Fruit fly (Drosophila melanogaster) whole organism, embryonic: ENCODE results near the gene Mgat4a.

ENCODE experiments used
- BEAF-32 ChIP-seq: fragments of 200-800 bp; sonication (Bioruptor generic); optimal IDR thresholded peaks from 3 replicates; lab custom pipeline; 2017; ENCODE audit warnings: missing biosample characterization, missing genetic modification characterization, mild to moderate bottlenecking, moderate library complexity, missing genetic modification reagents
- BtbVII ChIP-seq: fragments of 200-800 bp; sonication (Bioruptor generic); optimal IDR thresholded peaks from 3 replicates; lab custom pipeline; 2017; ENCODE audit warnings: missing biosample characterization, mild to moderate bottlenecking, missing genetic modification characterization
- CG10209 ChIP-seq: fragments of 200-800 bp; sonication (Bioruptor generic); optimal IDR thresholded peaks from 3 replicates; lab custom pipeline; 2017; ENCODE audit warnings: missing biosample characterization, mild to moderate bottlenecking, missing genetic modification characterization, missing genetic modification reagents
- CG10267 ChIP-seq: fragments of 200-800 bp; sonication (Bioruptor generic); optimal IDR thresholded peaks from 2 replicates; lab custom pipeline; 2018; ENCODE audit warnings: missing biosample characterization, mild to moderate bottlenecking, missing genetic modification characterization, moderate library complexity
- CG12104 ChIP-seq: fragments of 200-800 bp; sonication (Bioruptor generic); optimal IDR thresholded peaks from 3 replicates; lab custom pipeline; 2016; ENCODE audit warnings: missing biosample characterization, missing genetic modification characterization
- CG13624 ChIP-seq: fragments of 200-800 bp; sonication (Bioruptor generic); optimal IDR thresholded peaks from 2 replicates; lab custom pipeline; 2016; ENCODE audit warnings: missing biosample characterization, missing genetic modification characterization
- CG13775 ChIP-seq: fragments of 200-800 bp; sonication (Bioruptor generic); optimal IDR thresholded peaks from 3 replicates; lab custom pipeline; 2017; ENCODE audit warnings: missing biosample characterization, mild to moderate bottlenecking, missing genetic modification characterization
- CG2202 ChIP-seq: fragments of 200-800 bp; sonication (Bioruptor generic); optimal IDR thresholded peaks from 2 replicates; lab custom pipeline; 2018; ENCODE audit warnings: missing biosample characterization, mild to moderate bottlenecking, missing genetic modification characterization
- CG3281 ChIP-seq: fragments of 200-800 bp; sonication (Bioruptor generic); optimal IDR thresholded peaks from 3 replicates; lab custom pipeline; 2017; ENCODE audit warnings: missing biosample characterization, mild to moderate bottlenecking, missing genetic modification characterization
- CG33213 ChIP-seq: fragments of 200-800 bp; sonication (Bioruptor generic); optimal IDR thresholded peaks from 3 replicates; lab custom pipeline; 2016; ENCODE audit warnings: missing biosample characterization, missing genetic modification characterization
- CG33557 ChIP-seq: fragments of 200-800 bp; sonication (Bioruptor generic); optimal IDR thresholded peaks from 2 replicates; lab custom pipeline; 2019; ENCODE audit warnings: missing biosample characterization, mild to moderate bottlenecking, missing genetic modification characterization, moderate library complexity
- CG34224 ChIP-seq: fragments of 200-800 bp; sonication (Bioruptor generic); IDR thresholded peaks from 3 replicates; pipeline ENCODE4 v1.3.6; 2022; ENCODE audit warnings: missing biosample characterization, missing genetic modification characterization; ENCODE audit not compliant: partially characterized antibody
- CG4707 ChIP-seq: fragments of 200-800 bp; sonication (Bioruptor generic); optimal IDR thresholded peaks from 2 replicates; lab custom pipeline; 2018; ENCODE audit warnings: missing biosample characterization, mild to moderate bottlenecking, missing genetic modification characterization, moderate library complexity
- CG5180 ChIP-seq: fragments of 200-800 bp; sonication (Bioruptor generic); optimal IDR thresholded peaks from 3 replicates; lab custom pipeline; 2017; ENCODE audit warnings: missing biosample characterization, missing genetic modification characterization, mild to moderate bottlenecking, moderate library complexity, missing genetic modification reagents
- CG6654 ChIP-seq: fragments of 200-800 bp; sonication (Bioruptor generic); optimal IDR thresholded peaks from 2 replicates; lab custom pipeline; 2017; ENCODE audit warnings: missing biosample characterization, mild to moderate bottlenecking, missing genetic modification characterization
- CG7556 ChIP-seq: fragments of 200-800 bp; sonication (Bioruptor generic); optimal IDR thresholded peaks from 2 replicates; lab custom pipeline; 2017; ENCODE audit warnings: missing biosample characterization, mild to moderate bottlenecking, missing genetic modification characterization
- CG7745 ChIP-seq: fragments of 200-800 bp; sonication (Bioruptor generic); optimal IDR thresholded peaks from 2 replicates; lab custom pipeline; 2018; ENCODE audit warnings: missing biosample characterization, mild to moderate bottlenecking, missing genetic modification characterization, moderate library complexity
- CG8388 ChIP-seq: fragments of 200-800 bp; sonication (Bioruptor generic); optimal IDR thresholded peaks from 2 replicates; lab custom pipeline; 2019; ENCODE audit warnings: missing biosample characterization, mild to moderate bottlenecking, missing genetic modification characterization, moderate library complexity
- Doc3 ChIP-seq: fragments of 200-800 bp; sonication (Bioruptor generic); IDR thresholded peaks from 3 replicates; pipeline ENCODE4 v1.3.6; 2022; ENCODE audit warnings: missing biosample characterization, missing genetic modification characterization; ENCODE audit not compliant: partially characterized antibody
- Drgx ChIP-seq: fragments of 200-800 bp; sonication (Bioruptor generic); IDR thresholded peaks from 2 replicates; pipeline ENCODE4 v1.3.6; 2022; ENCODE audit warnings: missing biosample characterization, missing genetic modification characterization
- HLHmδ ChIP-seq: fragments of 200-800 bp; sonication (Bioruptor generic); optimal IDR thresholded peaks from 2 replicates; lab custom pipeline; 2018; ENCODE audit warnings: missing biosample characterization, mild to moderate bottlenecking, missing genetic modification characterization, moderate library complexity
- Hand ChIP-seq: fragments of 200-800 bp; sonication (Bioruptor generic); optimal IDR thresholded peaks from 2 replicates; lab custom pipeline; 2017; ENCODE audit warnings: mild to moderate bottlenecking, missing biosample characterization, missing genetic modification reagents, missing genetic modification characterization
- Hr51 ChIP-seq, 2 experiments: fragments of 200-800 bp; sonication (Bioruptor generic); optimal IDR thresholded peaks; 2 replicates in 1 of 2; 3 replicates in 1 of 2; lab custom pipeline; 2016 to 2018; ENCODE audit warnings: missing biosample characterization in 2 of 2, missing genetic modification characterization in 2 of 2, mild to moderate bottlenecking in 1 of 2, moderate library complexity in 1 of 2
- Meics ChIP-seq: fragments of 200-800 bp; sonication (Bioruptor generic); optimal IDR thresholded peaks from 2 replicates; lab custom pipeline; 2017; ENCODE audit warnings: missing biosample characterization, mild to moderate bottlenecking, missing genetic modification characterization
- Oli ChIP-seq: fragments of 200-800 bp; sonication (Bioruptor generic); optimal IDR thresholded peaks from 2 replicates; lab custom pipeline; 2018; ENCODE audit warnings: missing biosample characterization, mild to moderate bottlenecking, missing genetic modification characterization, moderate library complexity
- Sry-δ ChIP-seq: fragments of 200-800 bp; sonication (Bioruptor generic); optimal IDR thresholded peaks from 2 replicates; lab custom pipeline; 2016; ENCODE audit warnings: missing biosample characterization, missing genetic modification characterization
- Taf1 ChIP-seq: fragments of 200-800 bp; sonication (Bioruptor generic); IDR thresholded peaks from 2 replicates; pipeline ENCODE4 v1.3.6; 2022; ENCODE audit warnings: missing biosample characterization, missing genetic modification characterization
- ato ChIP-seq: fragments of 200-800 bp; sonication (Bioruptor generic); IDR thresholded peaks from 2 replicates; pipeline ENCODE4 v1.3.6; 2022; ENCODE audit warnings: missing biosample characterization, missing genetic modification characterization; ENCODE audit not compliant: partially characterized antibody
- cas ChIP-seq: fragments of 200-800 bp; sonication (Bioruptor generic); IDR thresholded peaks from 2 replicates; pipeline ENCODE4 v1.3.6; 2022; ENCODE audit warnings: missing biosample characterization, missing genetic modification characterization
- cato ChIP-seq: fragments of 200-800 bp; sonication (Bioruptor generic); optimal IDR thresholded peaks from 2 replicates; lab custom pipeline; 2016; ENCODE audit warnings: missing biosample characterization, missing genetic modification characterization, borderline replicate concordance
- cg ChIP-seq: fragments of 200-800 bp; sonication (Bioruptor generic); optimal IDR thresholded peaks from 3 replicates; lab custom pipeline; 2019; ENCODE audit warnings: missing biosample characterization, mild to moderate bottlenecking, missing genetic modification characterization, moderate library complexity
- chinmo ChIP-seq: fragments of 200-800 bp; sonication (Bioruptor generic); IDR thresholded peaks from 4 replicates; pipeline ENCODE4 v1.3.6; 2022; ENCODE audit warnings: missing biosample characterization, missing genetic modification characterization; ENCODE audit not compliant: partially characterized antibody
- dm ChIP-seq: fragments of 200-800 bp; sonication (Bioruptor generic); optimal IDR thresholded peaks from 3 replicates; lab custom pipeline; 2016; ENCODE audit warnings: missing biosample characterization, missing genetic modification characterization
- dmrt11E ChIP-seq: fragments of 200-800 bp; sonication (Bioruptor generic); optimal IDR thresholded peaks from 3 replicates; lab custom pipeline; 2018; ENCODE audit warnings: missing biosample characterization, mild to moderate bottlenecking, missing genetic modification characterization, moderate library complexity
- dpn ChIP-seq, 2 experiments: fragments of 200-800 bp; sonication (Bioruptor generic); optimal IDR thresholded peaks; 3 replicates each; lab custom pipeline; 2016; ENCODE audit warnings: missing biosample characterization in 2 of 2, missing genetic modification characterization in 2 of 2
- fd96Cb ChIP-seq: fragments of 200-800 bp; sonication (Bioruptor generic); optimal IDR thresholded peaks from 2 replicates; lab custom pipeline; 2018; ENCODE audit warnings: missing biosample characterization, mild to moderate bottlenecking, missing genetic modification characterization, moderate library complexity
- grn ChIP-seq: fragments of 200-800 bp; sonication (Bioruptor generic); optimal IDR thresholded peaks from 3 replicates; lab custom pipeline; 2017; ENCODE audit warnings: missing biosample characterization, missing genetic modification characterization
- kni ChIP-seq: fragments of 200-800 bp; sonication (Bioruptor generic); optimal IDR thresholded peaks from 3 replicates; lab custom pipeline; 2017; ENCODE audit warnings: mild to moderate bottlenecking, missing biosample characterization, missing genetic modification reagents, missing genetic modification characterization
- luna ChIP-seq: fragments of 200-800 bp; sonication (Bioruptor generic); optimal IDR thresholded peaks from 2 replicates; lab custom pipeline; 2016; ENCODE audit warnings: missing biosample characterization, missing genetic modification characterization
- pho ChIP-seq: fragments of 200-800 bp; sonication (Bioruptor generic); optimal IDR thresholded peaks from 2 replicates; lab custom pipeline; 2016; ENCODE audit warnings: missing biosample characterization, missing genetic modification characterization
- ro ChIP-seq: fragments of 200-800 bp; sonication (Bioruptor generic); IDR thresholded peaks from 2 replicates; pipeline ENCODE4 v1.3.6; 2022; ENCODE audit warnings: missing biosample characterization, missing genetic modification characterization
- sim ChIP-seq: fragments of 200-800 bp; sonication (Bioruptor generic); IDR thresholded peaks from 2 replicates; pipeline ENCODE4 v1.3.6; 2022; ENCODE audit warnings: missing biosample characterization, missing genetic modification characterization
- sr ChIP-seq: fragments of 200-800 bp; sonication (Bioruptor generic); IDR thresholded peaks from 3 replicates; pipeline ENCODE4 v1.3.6; 2022; ENCODE audit warnings: missing biosample characterization, missing genetic modification characterization
- tll ChIP-seq, 2 experiments: fragments of 200-800 bp in 1 of 2; fragments of >200 bp in 1 of 2; sonication (Bioruptor generic) in 1 of 2; optimal IDR thresholded peaks; 2 replicates each; lab custom pipeline; 2017 to 2019; ENCODE audit warnings: missing biosample characterization in 2 of 2, missing genetic modification characterization in 2 of 2, mild to moderate bottlenecking in 1 of 2, moderate library complexity in 1 of 2
- ttk ChIP-seq: fragments of 200-800 bp; sonication (Bioruptor generic); IDR thresholded peaks from 2 replicates; pipeline ENCODE4 v2.1.2; 2022; ENCODE audit warnings: missing biosample characterization, missing genetic modification characterization
- unpg ChIP-seq: fragments of 200-800 bp; sonication (Bioruptor generic); optimal IDR thresholded peaks from 3 replicates; lab custom pipeline; 2018; ENCODE audit warnings: missing biosample characterization, mild to moderate bottlenecking, missing genetic modification characterization, moderate library complexity
- vvl ChIP-seq: fragments of 200-800 bp; sonication (Bioruptor generic); IDR thresholded peaks from 2 replicates; pipeline ENCODE4 v1.3.6; 2022; ENCODE audit warnings: missing biosample characterization, missing genetic modification characterization
- yki ChIP-seq: fragments of >200 bp; optimal IDR thresholded peaks from 3 replicates; lab custom pipeline; 2018

The Mgat4a gene

dm6 chr3L:14790127-14790589 is 28.3 kb downstream of the Mgat4a start (continued):
- TF ChIP-seq HLHmδ (GFP tag; lab: Kevin White, UChicago) (no peak), luna (GFP tag; lab: Kevin White, UChicago) (peak; percentile 56), CG13624 (peak; percentile 88), vvl (GFP tag; lab: Robert Waterston, UW) (peak; percentile 80), CG3281 (GFP tag; lab: Kevin White, UChicago) (peak; percentile 74), dmrt11E (tag; lab: Kevin White, UChicago) (peak; percentile 45), CG34224 (GFP tag; lab: Robert Waterston, UW) (peak; percentile 86), CG8388 (peak; percentile 56), Meics (no peak), CG12104 (GFP tag; lab: Kevin White, UChicago) (peak; percentile 68), CG33557 (GFP tag; lab: Kevin White, UChicago) (peak; percentile 4), pho (peak; percentile 88), sim (GFP tag; lab: Robert Waterston, UW) (no peak), dpn (GFP tag; optimal IDR thresholded peaks at IDR 0.05; lab: Kevin White, UChicago) (peak; percentile 89), Drgx (GFP tag; lab: Robert Waterston, UW) (peak; percentile 70; the same call in 1 of the 2 replicates), CG10209 (peak; percentile 69), CG6654 (GFP tag; lab: Kevin White, UChicago) (peak; percentile 22), Hand (GFP tag; lab: Kevin White, UChicago) (no peak), ttk (GFP tag; lab: Robert Waterston, UW) (peak; percentile 69), cas (GFP tag; lab: Robert Waterston, UW) (peak; percentile 59; the same call in 1 of the 2 replicates), kni (GFP tag; lab: Kevin White, UChicago) (no peak), Taf1 (peak; percentile 69), CG33213 (GFP tag; lab: Kevin White, UChicago) (peak; percentile 70), cg (GFP tag; lab: Kevin White, UChicago) (peak; percentile 46), CG7745 (tag; lab: Kevin White, UChicago) (no peak), BEAF-32 (GFP tag; lab: Kevin White, UChicago) (peak; percentile 83), Doc3 (peak; percentile 82), cato (GFP tag; lab: Kevin White, UChicago) (peak; percentile 72), ro (GFP tag; lab: Robert Waterston, UW) (peak; percentile 44), yki (lab: Kevin White, UChicago) (no peak), unpg (GFP tag; lab: Kevin White, UChicago) (peak; percentile 73), fd96Cb (peak; percentile 47), grn (no peak), chinmo (GFP tag; lab: Robert Waterston, UW) (0 out of 4 replicates have a peak, but pooled peaks have one; percentile 33), CG5180 (GFP tag; lab: Kevin White, UChicago) (peak; percentile 48), ato (GFP tag; lab: Robert Waterston, UW) (peak; percentile 66), CG10267 (tag; lab: Kevin White, UChicago) (peak; percentile 96), tll (GFP tag; optimal IDR thresholded peaks at IDR 0.05; lab: Kevin White, UChicago) (no peak), Oli (peak; percentile 60), CG13775 (GFP tag; lab: Kevin White, UChicago) (peak; percentile 82), dm (peak; percentile 83), CG4707 (GFP tag; lab: Kevin White, UChicago) (no peak), Hr51 (GFP tag; optimal IDR thresholded peaks at IDR 0.05; lab: Kevin White, UChicago) (peak in 1 of 2 experiments; percentile 81), CG2202 (tag; lab: Kevin White, UChicago) (peak; percentile 34), BtbVII (GFP tag; lab: Kevin White, UChicago) (peak; percentile 49), sr (no peak), Sry-δ (peak; percentile 79), CG7556 (GFP tag; lab: Kevin White, UChicago) (peak; percentile 67)
